Fruit fly (Drosophila melanogaster) whole organism: ENCODE measurements around the gene Mco1.

ENCODE experiments used
- CG8478 ChIP-seq: fragments of >200 bp; optimal IDR thresholded peaks from 2 replicates; lab custom pipeline; 2018; ENCODE audit warnings: inconsistent platforms
- pan ChIP-seq: fragments of >200 bp; optimal IDR thresholded peaks from 2 replicates; lab custom pipeline; 2017
- psq ChIP-seq: fragments of >200 bp; optimal IDR thresholded peaks from 2 replicates; lab custom pipeline; 2017

DNA sequence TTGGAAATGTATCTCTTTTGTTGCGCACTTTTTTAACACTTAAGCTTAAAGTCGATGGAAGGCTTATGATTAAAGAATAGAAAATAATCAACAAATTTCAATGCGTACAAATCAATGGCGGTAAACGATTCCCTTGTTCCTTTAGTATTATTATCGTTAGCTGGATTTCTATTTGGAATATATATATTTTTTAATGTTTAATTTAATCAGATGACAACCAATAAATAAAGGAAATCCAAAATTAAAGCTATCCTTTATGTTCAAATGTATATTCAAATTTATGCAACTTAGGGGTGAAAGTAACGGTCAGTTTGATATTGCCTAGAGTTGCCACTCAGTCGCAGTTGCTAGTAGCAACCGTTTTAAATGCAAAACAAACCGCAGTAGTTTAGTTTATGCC is 18.7 kb downstream of the Mco1 start, which contains the start of gene CG3769:
- TF ChIP-seq pan (lab: Kevin White, UChicago) (no peak), psq (lab: Kevin White, UChicago) (no peak), CG8478 (lab: Kevin White, UChicago) (no peak)
